Fruit fly (Drosophila melanogaster): ENCODE results near the gene CG3528.

CG3528 gene

DNA sequence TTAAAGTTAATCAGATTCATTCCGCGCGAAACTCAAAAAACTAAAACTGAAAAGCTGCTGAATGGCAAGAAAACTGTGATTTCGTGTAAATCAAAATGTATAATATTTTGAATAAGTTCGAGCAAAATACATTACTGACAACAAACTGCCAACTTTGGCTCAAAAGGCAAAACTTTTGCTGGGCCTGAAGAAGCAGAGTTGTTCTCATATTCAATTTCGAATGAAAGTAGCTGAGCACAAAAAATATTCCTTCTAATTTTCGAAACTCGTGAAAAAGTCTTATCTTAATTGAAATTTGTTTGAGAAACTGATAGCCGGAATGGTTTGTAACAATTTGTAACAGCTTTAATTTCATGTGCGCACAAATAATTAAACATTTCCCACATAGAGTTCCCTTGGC lies at the start of gene CG3528:
CG3528 (minus strand) TSS at position 101 of the 400 bp plus-strand sequence.
- TF ChIP-seq usp (GFP tag; optimal IDR thresholded peaks at IDR 0.05) (no peak), pan (optimal IDR thresholded peaks at IDR 0.05) (no peak), CG8478 (optimal IDR thresholded peaks at IDR 0.05) (no peak), Dll (optimal IDR thresholded peaks at IDR 0.05) (no peak), psq (optimal IDR thresholded peaks at IDR 0.05) (no peak), EcR (GFP tag; optimal IDR thresholded peaks at IDR 0.05) (no peak)

DNA sequence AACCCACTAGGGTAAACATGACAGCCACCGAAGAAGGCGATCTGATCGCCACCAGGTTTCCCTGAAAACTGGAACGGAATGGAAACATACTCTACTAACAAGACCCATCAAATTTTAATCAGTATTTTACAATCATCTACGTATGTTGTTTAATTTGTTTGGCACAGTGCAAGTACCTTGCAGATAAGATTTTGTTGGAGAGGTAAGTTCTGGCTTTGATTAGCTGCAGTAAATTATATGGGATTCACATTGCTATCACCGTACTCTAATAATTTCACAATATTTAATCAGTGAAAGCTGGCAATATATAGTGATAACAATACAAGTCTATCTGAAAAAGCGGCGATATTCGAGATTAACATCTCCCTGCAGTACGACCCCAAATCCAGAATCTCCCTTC lies 46.9 kb upstream of the CG3528 start, which contains the start of gene Cyp309a1:
Cyp309a1 (minus strand) TSS at position 73 of the 400 bp plus-strand sequence.
- TF ChIP-seq pan (optimal IDR thresholded peaks at IDR 0.05), result no peak
- TF ChIP-seq usp (GFP tag; optimal IDR thresholded peaks at IDR 0.05), result no peak
- TF ChIP-seq EcR (GFP tag; optimal IDR thresholded peaks at IDR 0.05), result no peak
- TF ChIP-seq Dll (optimal IDR thresholded peaks at IDR 0.05), result no peak
- TF ChIP-seq CG8478 (optimal IDR thresholded peaks at IDR 0.05), result no peak
- no peak for TF ChIP-seq psq (optimal IDR thresholded peaks at IDR 0.05)

DNA sequence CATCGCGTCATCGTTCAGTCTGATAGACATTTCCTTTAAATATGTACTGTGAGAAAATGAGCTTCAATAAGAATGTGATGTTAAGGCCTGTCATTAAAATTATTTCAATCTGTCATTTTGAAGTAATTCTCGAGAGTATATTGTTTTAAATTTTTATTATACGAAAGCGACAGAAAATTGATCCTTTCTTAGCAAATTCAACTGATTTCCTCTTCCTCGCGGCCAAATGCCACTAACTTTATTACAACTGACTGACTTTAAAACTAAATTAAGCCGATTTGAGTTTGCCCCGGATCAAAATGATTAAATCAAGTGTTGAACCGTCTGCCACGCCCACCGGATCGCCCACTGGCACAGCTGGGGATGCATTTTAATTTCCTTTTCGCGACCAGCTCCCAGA lies 34.9 kb upstream of the CG3528 start, which contains the start of gene CG3515:
CG3515 (minus strand) TSS at position 101 of the 400 bp plus-strand sequence.
- TF ChIP-seq pan (optimal IDR thresholded peaks at IDR 0.05) (no peak), psq (optimal IDR thresholded peaks at IDR 0.05) (no peak), Dll (optimal IDR thresholded peaks at IDR 0.05) (no peak), usp (GFP tag; optimal IDR thresholded peaks at IDR 0.05) (no peak), EcR (GFP tag; optimal IDR thresholded peaks at IDR 0.05) (no peak), CG8478 (optimal IDR thresholded peaks at IDR 0.05) (no peak)

DNA sequence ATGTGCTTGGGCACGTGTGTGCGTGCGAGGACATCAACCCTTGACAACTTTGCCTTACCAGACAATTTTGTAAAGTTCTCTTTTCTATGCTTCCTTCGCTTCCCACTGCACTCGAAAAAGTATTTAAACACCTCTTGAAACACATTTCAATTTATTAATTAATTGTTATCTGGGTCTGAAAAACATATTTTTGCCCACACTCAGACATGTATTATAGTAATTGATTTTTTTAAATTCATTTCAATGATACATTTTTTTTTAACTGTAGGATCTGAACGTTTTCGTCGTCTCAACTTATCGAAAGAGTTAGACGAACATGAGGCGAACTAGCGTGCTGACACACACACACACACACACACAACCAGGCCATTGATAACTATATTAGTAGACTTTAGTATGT lies 24.7 kb upstream of the CG3528 start:
- TF ChIP-seq usp (GFP tag; optimal IDR thresholded peaks at IDR 0.05) (no peak), pan (optimal IDR thresholded peaks at IDR 0.05) (no peak), psq (optimal IDR thresholded peaks at IDR 0.05) (no peak), CG8478 (optimal IDR thresholded peaks at IDR 0.05) (no peak), Dll (optimal IDR thresholded peaks at IDR 0.05) (no peak), EcR (GFP tag; optimal IDR thresholded peaks at IDR 0.05) (no peak)

DNA sequence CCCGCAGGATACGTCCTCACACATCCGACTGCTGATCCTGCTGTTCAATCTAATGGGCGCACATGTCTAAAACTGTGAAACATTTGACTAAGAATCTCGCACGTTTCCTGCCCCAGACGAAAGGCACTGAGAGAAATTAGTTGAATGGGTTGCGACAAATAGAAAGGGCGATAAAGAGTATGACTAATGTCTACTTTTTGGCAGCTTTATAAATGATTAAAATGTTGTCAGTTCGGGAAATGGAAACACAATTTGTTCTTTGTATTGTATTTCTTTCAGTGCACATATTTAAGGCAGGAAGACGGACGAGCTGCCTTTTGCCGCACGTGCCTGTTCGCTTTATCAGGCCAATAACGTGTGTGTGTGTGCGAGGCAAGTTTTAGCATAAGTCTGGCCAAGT lies 10.3 kb upstream of the CG3528 start:
- no peak for TF ChIP-seq Dll (optimal IDR thresholded peaks at IDR 0.05)
- no peak for TF ChIP-seq psq (optimal IDR thresholded peaks at IDR 0.05)
- TF ChIP-seq EcR (GFP tag; optimal IDR thresholded peaks at IDR 0.05), result no peak
- no peak for TF ChIP-seq CG8478 (optimal IDR thresholded peaks at IDR 0.05)
- TF ChIP-seq pan (optimal IDR thresholded peaks at IDR 0.05), result no peak
- no peak for TF ChIP-seq usp (GFP tag; optimal IDR thresholded peaks at IDR 0.05)

DNA sequence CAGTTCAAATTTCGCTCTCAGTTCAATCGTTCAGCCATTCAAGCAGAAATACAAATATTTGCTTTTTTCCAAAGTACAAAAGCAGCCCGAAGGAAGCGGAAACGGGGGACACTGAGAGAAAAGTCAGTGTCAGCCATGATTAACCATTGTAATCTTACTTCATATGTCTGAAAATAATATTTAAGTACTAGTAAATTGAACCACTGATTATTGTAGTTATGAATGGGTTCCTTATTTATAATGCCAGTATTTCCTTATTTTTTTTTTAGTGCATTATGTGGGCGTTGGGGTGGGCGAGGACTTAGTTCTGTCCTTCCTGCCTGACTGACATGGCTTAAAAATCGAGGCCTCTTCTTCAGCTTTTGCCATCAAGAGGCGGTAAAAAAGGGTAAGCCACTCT lies 16.0 kb downstream of the CG3528 start:
- TF ChIP-seq Dll (optimal IDR thresholded peaks at IDR 0.05) (no peak), usp (GFP tag; optimal IDR thresholded peaks at IDR 0.05) (no peak), psq (optimal IDR thresholded peaks at IDR 0.05) (no peak), CG8478 (optimal IDR thresholded peaks at IDR 0.05) (no peak), EcR (GFP tag; optimal IDR thresholded peaks at IDR 0.05) (no peak), pan (optimal IDR thresholded peaks at IDR 0.05) (no peak)

DNA sequence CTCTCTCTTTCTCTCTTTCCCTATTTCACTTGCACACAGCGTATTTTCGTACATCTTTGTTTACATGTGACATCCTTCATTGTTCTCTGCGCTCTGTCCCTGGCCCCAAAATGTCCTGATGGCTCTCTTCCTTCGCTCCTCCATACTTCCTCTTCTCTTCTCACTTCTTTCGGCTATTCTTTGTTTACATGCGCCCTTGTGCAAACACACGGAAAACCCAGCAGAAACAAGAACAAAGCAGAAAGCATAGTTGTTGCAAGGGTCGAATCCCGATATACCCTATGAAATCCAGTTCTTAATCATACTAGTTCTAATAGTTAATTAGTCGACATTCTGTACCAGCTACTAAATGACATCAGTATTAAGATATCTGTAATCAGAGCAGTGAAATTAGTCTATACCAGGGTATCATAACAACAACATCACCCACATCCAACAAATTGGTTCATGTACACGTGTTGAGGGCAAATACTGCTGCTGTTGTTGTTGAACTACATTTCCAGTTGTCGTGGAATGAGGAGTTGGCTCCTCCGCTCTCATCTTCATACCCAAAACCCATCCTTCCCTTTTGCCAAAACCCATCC lies 23.2 kb downstream of the CG3528 start:
- TF ChIP-seq Dll (optimal IDR thresholded peaks at IDR 0.05) (no peak), pan (optimal IDR thresholded peaks at IDR 0.05) (no peak), EcR (GFP tag; optimal IDR thresholded peaks at IDR 0.05) (no peak), usp (GFP tag; optimal IDR thresholded peaks at IDR 0.05) (no peak), CG8478 (optimal IDR thresholded peaks at IDR 0.05) (no peak), psq (optimal IDR thresholded peaks at IDR 0.05) (no peak)

DNA sequence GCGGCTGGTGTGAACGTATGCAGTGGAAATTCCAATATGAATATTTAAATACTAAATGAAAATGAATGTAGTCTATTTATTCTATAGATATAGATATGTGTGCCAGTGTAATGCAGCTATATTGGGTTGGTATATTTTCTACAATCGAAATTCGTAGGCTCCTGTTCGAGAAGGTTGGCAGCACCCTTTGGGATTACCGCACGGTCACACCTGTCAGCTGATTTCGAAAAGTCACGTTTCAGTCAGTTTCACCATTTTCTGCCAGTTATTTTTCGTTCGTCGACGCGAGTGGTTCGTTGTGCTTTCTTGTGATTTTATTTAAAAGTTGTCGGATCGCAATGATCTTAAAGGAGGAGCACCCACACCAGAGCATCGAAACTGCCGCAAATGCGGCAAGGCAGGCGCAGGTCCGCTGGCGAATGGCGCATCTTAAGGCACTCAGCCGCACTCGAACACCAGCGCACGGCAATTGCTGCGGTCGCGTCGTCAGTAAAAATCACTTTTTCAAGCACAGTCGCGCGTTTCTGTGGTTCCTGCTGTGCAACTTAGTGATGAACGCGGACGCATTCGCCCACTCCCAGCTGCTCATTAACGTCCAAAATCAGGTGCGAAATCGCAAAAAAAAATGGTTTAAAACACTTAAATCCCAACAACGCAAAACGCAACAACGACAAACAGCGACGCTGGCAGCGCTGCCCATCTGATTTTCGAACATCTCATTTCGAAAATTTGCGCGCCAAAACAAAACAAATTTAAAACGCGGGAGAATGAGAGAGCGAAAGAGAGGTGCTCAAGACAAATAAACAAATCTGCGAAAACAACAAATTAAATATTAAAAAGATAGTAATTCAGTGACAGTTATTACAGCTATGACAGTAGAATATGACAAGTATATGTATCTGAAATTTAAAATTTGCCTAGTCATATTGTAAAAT lies 24.9 kb downstream of the CG3528 start, which contains the start of gene oaf:
oaf (plus strand) TSS at position 264 of the 935 bp plus-strand sequence.
- TF ChIP-seq CG8478 (optimal IDR thresholded peaks at IDR 0.05) (no peak), psq (optimal IDR thresholded peaks at IDR 0.05) (no peak)

DNA sequence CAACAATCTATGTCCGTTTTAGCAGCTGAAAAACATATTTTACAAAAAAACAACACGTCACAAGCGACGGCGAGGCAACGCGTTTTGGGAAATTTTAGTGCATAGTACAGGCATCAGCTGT lies 25.4 kb downstream of the CG3528 start, which contains the start of gene Slh:
Slh (minus strand) TSS at position 101 of the 121 bp plus-strand sequence.
- TF ChIP-seq pan (optimal IDR thresholded peaks at IDR 0.05) (no peak), EcR (GFP tag; optimal IDR thresholded peaks at IDR 0.05) (no peak), Dll (optimal IDR thresholded peaks at IDR 0.05) (no peak), CG8478 (optimal IDR thresholded peaks at IDR 0.05) (no peak), psq (optimal IDR thresholded peaks at IDR 0.05) (no peak), usp (GFP tag; optimal IDR thresholded peaks at IDR 0.05) (no peak)

DNA sequence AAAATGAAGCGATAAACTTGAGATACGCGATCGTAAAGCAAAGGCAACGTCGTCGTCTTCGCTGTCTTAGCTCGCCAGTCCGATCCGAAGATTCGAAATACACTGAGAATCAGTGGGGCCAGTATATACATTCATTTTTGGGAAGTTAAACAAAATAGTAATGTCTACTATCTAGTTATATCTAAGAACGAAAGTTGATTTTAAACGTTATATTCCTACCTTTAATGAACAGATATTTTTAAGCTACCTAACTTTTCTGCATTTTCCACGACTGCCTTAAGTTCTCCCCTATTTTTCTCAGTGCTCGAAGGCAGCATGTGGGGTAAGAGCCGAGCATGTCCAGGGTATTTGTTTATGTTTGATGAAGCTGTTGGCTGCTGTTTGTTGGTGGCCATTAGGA lies 31.0 kb downstream of the CG3528 start:
- TF ChIP-seq CG8478 (optimal IDR thresholded peaks at IDR 0.05), result no peak
- no peak for TF ChIP-seq Dll (optimal IDR thresholded peaks at IDR 0.05)
- TF ChIP-seq usp (GFP tag; optimal IDR thresholded peaks at IDR 0.05), result no peak

DNA sequence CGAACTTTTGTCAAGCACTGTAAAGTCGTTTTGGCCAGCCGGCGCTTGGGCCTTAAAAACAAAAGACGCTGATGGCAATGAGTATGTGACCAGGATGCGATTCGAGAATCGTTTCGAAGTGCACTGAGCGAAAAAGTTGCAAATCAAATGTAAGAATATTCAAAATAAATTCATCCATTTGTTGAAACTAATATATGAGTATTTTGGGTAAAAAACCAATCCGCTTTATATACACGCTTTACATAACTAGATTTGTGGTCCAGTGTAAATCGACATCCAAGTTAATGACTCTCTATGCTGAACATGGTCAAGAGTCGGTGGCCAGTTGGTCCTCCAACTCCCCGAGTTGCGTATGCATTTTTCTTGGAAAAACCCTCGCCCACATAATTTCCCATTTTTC lies 32.6 kb downstream of the CG3528 start:
- TF ChIP-seq Dll (optimal IDR thresholded peaks at IDR 0.05), result no peak
- TF ChIP-seq usp (GFP tag; optimal IDR thresholded peaks at IDR 0.05), result no peak
- TF ChIP-seq EcR (GFP tag; optimal IDR thresholded peaks at IDR 0.05), result no peak
- no peak for TF ChIP-seq pan (optimal IDR thresholded peaks at IDR 0.05)
- no peak for TF ChIP-seq psq (optimal IDR thresholded peaks at IDR 0.05)
- no peak for TF ChIP-seq CG8478 (optimal IDR thresholded peaks at IDR 0.05)

DNA sequence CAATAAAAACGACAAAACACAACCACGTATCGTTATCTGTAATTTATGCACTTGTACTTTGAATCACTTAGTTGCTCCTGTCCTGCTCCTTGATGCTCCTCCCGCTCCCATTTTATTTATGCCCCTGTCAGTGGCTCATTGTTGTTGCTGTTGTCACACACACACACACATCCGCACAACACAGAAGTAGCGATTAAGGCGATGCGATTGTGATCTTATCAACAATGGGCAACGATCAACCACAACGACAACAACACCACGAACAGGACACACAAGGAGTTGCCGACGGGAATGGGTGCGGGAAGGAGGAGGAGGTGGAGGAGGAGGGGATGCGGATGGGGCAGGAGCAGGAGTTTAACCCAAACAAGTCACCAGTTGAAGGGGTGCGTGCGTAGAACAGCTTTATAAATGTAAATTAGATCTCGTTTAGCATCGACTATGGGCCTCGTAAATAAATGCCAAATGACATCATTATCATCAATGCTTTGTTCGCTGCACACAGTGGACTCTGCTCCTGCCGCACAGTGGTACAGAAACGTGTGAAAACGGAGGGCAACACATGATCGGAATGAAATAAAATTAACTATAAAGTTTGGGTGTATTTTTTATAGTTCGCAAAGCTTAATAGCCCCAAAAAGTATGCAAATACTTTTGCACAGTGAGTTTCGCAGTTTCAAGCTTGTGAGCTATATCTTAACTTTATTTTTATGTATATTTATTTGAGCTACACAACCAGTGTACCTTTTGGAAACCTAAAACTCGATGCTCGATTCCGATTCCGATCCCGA lies 33.9 kb downstream of the CG3528 start:
- TF ChIP-seq EcR (GFP tag; optimal IDR thresholded peaks at IDR 0.05) (no peak), Dll (optimal IDR thresholded peaks at IDR 0.05) (no peak), psq (optimal IDR thresholded peaks at IDR 0.05) (no peak), usp (GFP tag; optimal IDR thresholded peaks at IDR 0.05) (no peak), CG8478 (optimal IDR thresholded peaks at IDR 0.05) (no peak), pan (optimal IDR thresholded peaks at IDR 0.05) (no peak)

Measured in whole organism.